Fruit fly (Drosophila melanogaster): ENCODE measurements around the gene Nubp2.

Nubp2 gene

DNA sequence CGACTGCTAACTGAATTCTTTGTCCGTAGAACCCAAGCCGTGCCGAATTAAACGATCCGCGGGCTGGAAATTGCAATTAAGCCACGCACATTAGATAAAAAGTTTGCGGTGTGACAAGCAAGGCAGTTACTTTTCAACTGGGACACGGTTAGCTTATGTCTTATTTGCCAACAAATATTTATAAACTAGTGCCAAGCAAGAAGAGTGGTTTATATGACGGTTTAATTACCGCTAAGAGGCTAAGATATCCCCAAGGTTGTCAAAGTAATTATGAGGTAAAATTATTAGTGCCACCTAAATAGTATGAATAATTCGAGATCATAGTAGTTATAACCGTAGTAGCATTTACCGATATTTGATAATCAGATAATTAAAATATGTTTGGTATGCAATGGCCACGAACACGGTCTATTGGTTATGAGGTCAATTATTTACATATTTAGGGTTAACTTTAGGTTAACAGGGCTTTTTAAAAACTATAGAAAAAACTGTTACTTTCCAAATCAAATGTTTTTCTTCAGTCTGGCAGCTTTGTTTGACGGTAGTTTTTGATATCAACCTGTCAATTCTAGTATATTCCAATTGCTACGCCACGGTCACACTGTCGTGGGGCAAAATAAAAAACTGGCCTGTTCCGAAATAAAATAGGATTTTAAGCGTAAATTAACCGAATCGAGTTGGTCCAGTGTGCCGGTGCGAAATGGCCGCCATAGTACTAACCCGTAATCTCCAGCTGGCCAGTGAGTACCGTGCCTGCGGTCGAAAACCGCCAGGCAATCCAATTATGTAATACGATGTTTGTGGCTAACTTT, 31.4 kb upstream of the Nubp2 start, which contains the start of gene ZnT77C (continued):
- peak; percentile 73 for TF ChIP-seq trem (tag; optimal IDR thresholded peaks at IDR 0.05)
- TF ChIP-seq sob (GFP tag; IDR thresholded peaks at IDR 0.05): no peak
- TF ChIP-seq CG6689 (GFP tag; IDR thresholded peaks at IDR 0.05): no peak
- TF ChIP-seq CG13123 (GFP tag; optimal IDR thresholded peaks at IDR 0.05): no peak
- no peak for TF ChIP-seq CG16779 (GFP tag; IDR thresholded peaks at IDR 0.05)
- peak; percentile 39; the same call in 1 of the 2 replicates for TF ChIP-seq CG3847 (GFP tag; IDR thresholded peaks at IDR 0.05)
- TF ChIP-seq Hmx (GFP tag; optimal IDR thresholded peaks at IDR 0.05): no peak
- 0 out of 2 replicates have a peak, but pooled peaks have one; percentile 6 for TF ChIP-seq bbx (GFP tag; IDR thresholded peaks at IDR 0.05; ENCODE audit: partially characterized antibody)
- no peak for TF ChIP-seq shn (GFP tag; optimal IDR thresholded peaks at IDR 0.05)
- TF ChIP-seq CG13287 (GFP tag; IDR thresholded peaks at IDR 0.05; ENCODE audit: partially characterized antibody): peak; percentile 26; the same call in 1 of the 2 replicates
- 0 out of 4 replicates have a peak, but pooled peaks have one; percentile 14 for TF ChIP-seq Dll (GFP tag; IDR thresholded peaks at IDR 0.05; ENCODE audit: partially characterized antibody)
- TF ChIP-seq CG2678 (tag; optimal IDR thresholded peaks at IDR 0.05): peak; percentile 32
- peak; percentile 79 for TF ChIP-seq Lhr (GFP tag; optimal IDR thresholded peaks at IDR 0.05)
- TF ChIP-seq CG16813 (GFP tag; IDR thresholded peaks at IDR 0.05; ENCODE audit: partially characterized antibody): no peak
- TF ChIP-seq CG13624 (GFP tag; optimal IDR thresholded peaks at IDR 0.05): no peak
- no peak for TF ChIP-seq CG10321 (GFP tag; IDR thresholded peaks at IDR 0.05)
- TF ChIP-seq CG9609 (GFP tag; optimal IDR thresholded peaks at IDR 0.05): no peak
- TF ChIP-seq Hmr (GFP tag; optimal IDR thresholded peaks at IDR 0.05): peak; percentile 15
- peak; percentile 50 for TF ChIP-seq E2f2 (GFP tag; IDR thresholded peaks at IDR 0.05)
- no peak for TF ChIP-seq CG34224 (GFP tag; IDR thresholded peaks at IDR 0.05; ENCODE audit: partially characterized antibody)
- TF ChIP-seq CG17829 (tag; optimal IDR thresholded peaks at IDR 0.05): peak; percentile 6
- peak; percentile 84 for TF ChIP-seq gfzf (GFP tag; optimal IDR thresholded peaks at IDR 0.05)
- TF ChIP-seq tup (GFP tag; optimal IDR thresholded peaks at IDR 0.05): no peak
- TF ChIP-seq phol (tag; optimal IDR thresholded peaks at IDR 0.05): peak; percentile 27
- no peak for TF ChIP-seq CG10431 (GFP tag; optimal IDR thresholded peaks at IDR 0.05)
- TF ChIP-seq CkIIα-i1 (GFP tag; IDR thresholded peaks at IDR 0.05): no peak
- TF ChIP-seq Med (GFP tag): peak; percentile 32
- peak; percentile 32 for TF ChIP-seq CG2120 (GFP tag; optimal IDR thresholded peaks at IDR 0.05)
- peak; percentile 77 for TF ChIP-seq CG13296 (GFP tag; optimal IDR thresholded peaks at IDR 0.05)
- no peak for TF ChIP-seq CG8478 (optimal IDR thresholded peaks at IDR 0.05)
- no peak for TF ChIP-seq hbn (GFP tag; IDR thresholded peaks at IDR 0.05; ENCODE audit: partially characterized antibody)
- TF ChIP-seq al (GFP tag; IDR thresholded peaks at IDR 0.05): no peak
- no peak for TF ChIP-seq vfl (GFP tag; optimal IDR thresholded peaks at IDR 0.05)
- TF ChIP-seq row (GFP tag; IDR thresholded peaks at IDR 0.05): peak; percentile 48
- TF ChIP-seq Scr (GFP tag; IDR thresholded peaks at IDR 0.05; ENCODE audit: partially characterized antibody): peak; percentile 35; the same call in 1 of the 2 replicates
- peak; percentile 44 for TF ChIP-seq CG2116 (GFP tag; optimal IDR thresholded peaks at IDR 0.05)
- TF ChIP-seq CG8290 (GFP tag; optimal IDR thresholded peaks at IDR 0.05): no peak
- peak in 1 of 2 experiments; percentile 47 for TF ChIP-seq CG8290 (tag; optimal IDR thresholded peaks at IDR 0.05)
- TF ChIP-seq CG2199 (GFP tag; IDR thresholded peaks at IDR 0.05): no peak
- TF ChIP-seq Stat92E (GFP tag; optimal IDR thresholded peaks at IDR 0.05): no peak
- TF ChIP-seq CG3163 (GFP tag; optimal IDR thresholded peaks at IDR 0.05): no peak
- TF ChIP-seq tin (GFP tag; optimal IDR thresholded peaks at IDR 0.05): no peak
- TF ChIP-seq abd-A (tag; optimal IDR thresholded peaks at IDR 0.05): no peak
- TF ChIP-seq lab (GFP tag; optimal IDR thresholded peaks at IDR 0.05): peak; percentile 37
- no peak for TF ChIP-seq CG11696 (GFP tag; IDR thresholded peaks at IDR 0.05)
- peak; percentile 5 for TF ChIP-seq Sry-δ (GFP tag; optimal IDR thresholded peaks at IDR 0.05)
- no peak for TF ChIP-seq CG10274 (GFP tag; optimal IDR thresholded peaks at IDR 0.05)
- peak; percentile 90 for TF ChIP-seq CG8281 (tag; optimal IDR thresholded peaks at IDR 0.05)
- TF ChIP-seq CG8359 (GFP tag; optimal IDR thresholded peaks at IDR 0.05; ENCODE audit: borderline replicate concordance): no peak

All from whole organism, embryonic.